Worm (Caenorhabditis elegans): ENCODE results near the gene C17H12.6.

The C17H12.6 gene

DNA sequence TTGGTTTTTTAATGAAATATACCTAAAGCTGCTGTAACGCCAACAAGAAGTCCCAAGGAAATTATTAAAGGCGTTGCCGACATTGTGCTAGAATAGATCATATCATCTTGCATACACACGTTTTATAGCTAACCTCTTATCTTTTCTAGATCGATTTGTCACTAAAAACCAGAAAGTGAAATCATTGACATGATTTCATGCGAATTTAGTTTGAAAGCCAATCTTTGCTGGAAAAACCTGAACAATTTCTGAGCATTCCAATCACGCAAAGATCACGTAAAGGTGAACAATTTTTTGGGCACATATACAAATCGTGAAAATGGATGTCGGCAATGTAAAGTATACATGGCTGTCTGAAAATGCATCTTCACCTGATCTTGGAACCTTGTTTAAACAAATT lies at the start of gene C17H12.6:
Gene C17H12.6 (minus strand): TSS at position 101 of the 400 bp plus-strand sequence.
- TF ChIP-seq T22C8.4 (GFP tag; IDR thresholded peaks at IDR 0.05), result no peak
- no peak for TF ChIP-seq ref-1 (GFP tag; conservative IDR thresholded peaks at IDR 0.05)

DNA sequence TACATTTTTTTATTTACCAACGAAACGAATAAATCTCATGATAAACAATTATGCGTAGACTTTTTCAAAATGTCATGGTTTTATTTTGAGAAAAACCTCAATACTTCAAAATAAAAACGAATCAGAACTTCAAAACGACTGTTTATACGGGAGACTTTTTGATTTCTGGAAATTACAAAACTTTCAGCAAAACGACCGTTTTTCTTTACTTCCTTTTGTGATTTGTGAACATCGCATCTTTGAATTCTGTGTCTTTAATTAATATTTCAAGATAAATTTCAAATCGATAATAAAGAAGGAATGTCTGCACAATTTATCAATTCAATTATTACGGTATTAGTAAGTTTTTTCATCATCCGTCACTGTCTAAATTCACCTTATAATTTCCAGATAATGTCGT lies 45.5 kb upstream of the C17H12.6 start, which contains the start of gene srx-20:
Gene srx-20 (plus strand): TSS at position 301 of the 400 bp plus-strand sequence.
- TF ChIP-seq ref-1 (GFP tag; conservative IDR thresholded peaks at IDR 0.05) (no peak), ztf-29 (GFP tag; IDR thresholded peaks at IDR 0.05) (no peak), tab-1 (GFP tag; IDR thresholded peaks at IDR 0.05) (no peak), cog-1 (tag; optimal IDR thresholded peaks at IDR 0.05) (no peak), klf-2 (GFP tag; conservative IDR thresholded peaks at IDR 0.05) (no peak), ztf-23 (GFP tag; IDR thresholded peaks at IDR 0.05) (no peak), med-1 (GFP tag; optimal IDR thresholded peaks at IDR 0.05; ENCODE audit: insufficient read depth) (no peak), T22C8.4 (GFP tag; IDR thresholded peaks at IDR 0.05) (no peak), flt-1 (GFP tag; IDR thresholded peaks at IDR 0.05) (no peak)

DNA sequence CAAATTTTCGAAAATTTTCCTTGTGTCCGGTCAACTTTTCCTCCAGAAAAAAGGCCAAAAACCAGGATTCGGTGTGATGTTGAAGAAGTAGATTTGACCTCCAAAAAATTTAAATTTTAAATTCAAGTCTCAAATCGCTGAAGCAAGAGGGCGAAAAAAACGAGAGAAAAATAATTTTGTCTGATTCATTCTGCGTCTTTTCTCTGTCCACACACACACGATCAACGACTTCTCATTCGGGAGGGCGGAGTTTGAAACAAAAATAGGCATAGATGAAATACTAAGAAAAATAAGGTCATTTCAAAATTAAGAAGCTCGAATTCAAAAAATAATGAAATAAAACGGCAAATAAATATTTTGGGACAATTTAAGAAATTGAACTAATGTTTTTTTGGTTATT lies 37.0 kb upstream of the C17H12.6 start, which contains the start of gene R13H7.2:
Gene R13H7.2 (minus strand): TSS at position 101 of the 400 bp plus-strand sequence.
- TF ChIP-seq flt-1 (GFP tag; IDR thresholded peaks at IDR 0.05) (no peak), klf-2 (GFP tag; conservative IDR thresholded peaks at IDR 0.05) (no peak), ztf-29 (GFP tag; IDR thresholded peaks at IDR 0.05) (no peak), cog-1 (tag; optimal IDR thresholded peaks at IDR 0.05) (no peak), ztf-23 (GFP tag; IDR thresholded peaks at IDR 0.05) (no peak), T22C8.4 (GFP tag; IDR thresholded peaks at IDR 0.05) (no peak)

DNA sequence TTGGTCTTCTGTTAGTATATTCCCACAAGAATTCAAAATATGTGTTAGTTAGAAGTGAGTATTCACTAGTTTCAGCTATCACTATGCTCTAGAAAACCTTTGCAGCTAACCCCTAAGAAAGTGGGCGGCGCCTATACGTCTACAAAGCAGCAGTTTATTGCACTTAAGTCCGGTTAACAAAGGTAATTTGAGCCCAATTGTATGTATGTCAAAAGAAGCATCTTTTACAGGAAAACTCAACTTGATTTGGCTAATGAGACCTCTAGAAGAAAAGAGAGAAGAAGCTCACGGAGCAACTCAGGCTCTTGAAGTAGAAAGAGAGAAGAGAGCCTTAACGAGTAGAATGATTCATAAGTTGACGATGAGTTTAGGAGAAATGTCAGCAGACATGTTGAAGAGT lies 30.4 kb upstream of the C17H12.6 start:
- TF ChIP-seq tab-1 (GFP tag; IDR thresholded peaks at IDR 0.05) (no peak), med-1 (GFP tag; optimal IDR thresholded peaks at IDR 0.05; ENCODE audit: insufficient read depth) (no peak), T22C8.4 (GFP tag; IDR thresholded peaks at IDR 0.05) (no peak), klf-2 (GFP tag; conservative IDR thresholded peaks at IDR 0.05) (no peak), cog-1 (tag; optimal IDR thresholded peaks at IDR 0.05) (no peak), ztf-29 (GFP tag; IDR thresholded peaks at IDR 0.05) (no peak), flt-1 (GFP tag; IDR thresholded peaks at IDR 0.05) (no peak), ztf-23 (GFP tag; IDR thresholded peaks at IDR 0.05) (no peak), ref-1 (GFP tag; conservative IDR thresholded peaks at IDR 0.05) (no peak)

DNA sequence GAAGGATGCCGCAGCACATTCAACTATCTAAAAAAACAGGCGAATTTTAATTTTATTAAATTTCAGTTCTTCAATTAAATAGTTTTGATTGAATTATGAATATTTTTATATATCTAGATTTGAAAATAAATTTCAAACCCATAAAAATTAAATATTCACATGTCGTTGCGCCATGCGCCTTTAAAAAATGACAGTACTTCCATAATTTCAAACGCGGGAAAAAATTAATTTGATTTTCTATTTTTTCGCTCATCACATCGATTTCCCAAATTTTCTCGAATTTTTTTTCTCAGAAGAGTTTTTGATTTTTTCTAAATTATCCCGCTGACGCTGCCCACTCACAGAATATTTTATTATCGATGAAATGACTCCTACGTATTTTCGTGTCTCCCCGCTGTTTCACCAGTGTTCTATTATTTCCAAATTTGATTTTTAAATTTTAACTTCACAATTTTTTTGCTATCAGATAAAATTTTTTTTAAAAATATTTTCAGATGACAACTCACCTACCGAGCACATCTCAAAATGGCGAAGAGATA lies 20.2 kb upstream of the C17H12.6 start, which contains the start of gene lip-1:
Gene lip-1 (plus strand): TSS at position 489 of the 539 bp plus-strand sequence.
- TF ChIP-seq med-1 (GFP tag; optimal IDR thresholded peaks at IDR 0.05; ENCODE audit: insufficient read depth), result no peak
- no peak for TF ChIP-seq tab-1 (GFP tag; IDR thresholded peaks at IDR 0.05)
- TF ChIP-seq klf-2 (GFP tag; conservative IDR thresholded peaks at IDR 0.05), result no peak
- TF ChIP-seq ztf-23 (GFP tag; IDR thresholded peaks at IDR 0.05), result no peak
- no peak for TF ChIP-seq ztf-29 (GFP tag; IDR thresholded peaks at IDR 0.05)
- TF ChIP-seq cog-1 (tag; optimal IDR thresholded peaks at IDR 0.05), result no peak
- TF ChIP-seq ref-1 (GFP tag; conservative IDR thresholded peaks at IDR 0.05), result no peak
- TF ChIP-seq flt-1 (GFP tag; IDR thresholded peaks at IDR 0.05), result no peak
- TF ChIP-seq T22C8.4 (GFP tag; IDR thresholded peaks at IDR 0.05), result no peak

DNA sequence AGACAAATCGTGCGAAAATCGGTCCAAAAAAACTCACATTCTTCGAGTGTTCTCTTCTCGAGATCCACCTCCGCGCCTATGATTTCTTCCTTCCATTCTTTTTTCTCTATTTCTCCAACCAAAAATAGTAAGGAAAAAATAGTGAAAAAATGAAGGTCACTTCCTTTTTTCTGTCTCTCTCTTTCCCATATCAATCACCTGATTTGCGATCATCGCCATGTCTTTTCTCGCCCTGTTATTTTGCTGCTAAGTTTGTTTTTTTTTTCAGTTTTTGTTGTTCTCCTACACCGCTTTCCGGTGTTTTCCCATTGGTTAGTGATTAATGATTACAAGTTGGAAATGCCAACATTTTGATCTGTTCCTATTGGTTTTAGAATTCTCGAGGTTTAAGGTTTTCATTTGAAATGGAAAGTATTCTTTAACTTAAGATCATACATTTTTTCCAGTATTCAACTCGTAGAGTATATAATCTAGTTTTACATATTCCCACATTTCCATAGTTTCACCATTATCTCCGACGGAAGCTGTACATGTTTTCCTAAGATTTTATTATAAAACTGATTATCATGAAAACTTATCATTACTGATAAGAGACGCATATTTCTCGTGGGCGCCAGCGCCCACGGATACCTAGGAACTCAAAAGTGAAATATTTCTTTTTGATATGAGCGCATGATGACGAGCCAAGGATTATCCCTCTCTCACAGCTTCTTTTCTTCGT lies 19.4 kb upstream of the C17H12.6 start:
- no peak for TF ChIP-seq T22C8.4 (GFP tag; IDR thresholded peaks at IDR 0.05)
- TF ChIP-seq cog-1 (tag; optimal IDR thresholded peaks at IDR 0.05), result no peak
- no peak for TF ChIP-seq med-1 (GFP tag; optimal IDR thresholded peaks at IDR 0.05; ENCODE audit: insufficient read depth)

DNA sequence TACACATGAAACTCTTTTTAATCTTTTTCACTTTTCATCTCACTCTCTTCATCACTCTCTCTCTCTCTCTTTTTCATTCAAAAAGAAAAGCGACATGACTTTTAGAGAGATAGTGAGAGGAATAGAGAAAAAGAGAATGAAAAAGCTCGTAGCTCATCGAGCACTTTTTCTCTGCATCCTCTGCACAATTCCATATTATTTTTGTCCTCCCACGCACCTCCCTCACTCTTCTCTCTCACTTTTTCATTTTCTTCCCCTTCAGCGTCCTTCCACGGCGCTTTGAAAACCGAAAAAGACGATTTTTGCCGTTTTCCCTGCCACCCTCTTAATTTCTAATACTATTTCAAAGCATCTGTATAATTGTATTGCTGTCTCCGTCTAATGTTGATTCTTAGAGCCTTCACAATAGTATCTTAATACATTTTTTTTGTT lies 16.8 kb upstream of the C17H12.6 start:
- TF ChIP-seq ref-1 (GFP tag; conservative IDR thresholded peaks at IDR 0.05) (no peak), T22C8.4 (GFP tag; IDR thresholded peaks at IDR 0.05) (no peak), cog-1 (tag; optimal IDR thresholded peaks at IDR 0.05) (no peak), klf-2 (GFP tag; conservative IDR thresholded peaks at IDR 0.05) (no peak)

DNA sequence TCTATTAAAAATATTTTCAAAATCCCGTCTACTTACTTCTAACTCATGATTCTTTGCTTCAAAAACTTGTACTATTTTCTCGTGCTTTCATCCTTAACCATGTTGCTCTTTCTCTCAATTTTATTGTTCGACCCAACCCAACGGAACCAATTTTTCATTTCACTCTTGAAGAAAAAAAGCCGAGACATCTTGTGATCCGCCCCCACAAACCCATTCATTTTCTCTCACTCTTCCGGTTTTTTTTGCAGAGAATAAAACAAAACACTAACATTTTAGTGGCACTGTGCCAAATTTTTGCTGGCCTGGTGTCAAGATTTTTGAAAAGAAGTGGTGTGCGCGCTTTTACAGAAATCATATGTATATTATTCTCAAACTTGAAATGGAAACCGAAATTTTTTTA lies 14.5 kb upstream of the C17H12.6 start:
- TF ChIP-seq ztf-29 (GFP tag; IDR thresholded peaks at IDR 0.05) (no peak), flt-1 (GFP tag; IDR thresholded peaks at IDR 0.05) (no peak), tab-1 (GFP tag; IDR thresholded peaks at IDR 0.05) (no peak), med-1 (GFP tag; optimal IDR thresholded peaks at IDR 0.05; ENCODE audit: insufficient read depth) (no peak), ztf-23 (GFP tag; IDR thresholded peaks at IDR 0.05) (no peak), cog-1 (tag; optimal IDR thresholded peaks at IDR 0.05) (no peak), ref-1 (GFP tag; conservative IDR thresholded peaks at IDR 0.05) (no peak), klf-2 (GFP tag; conservative IDR thresholded peaks at IDR 0.05) (no peak), T22C8.4 (GFP tag; IDR thresholded peaks at IDR 0.05) (no peak)

DNA sequence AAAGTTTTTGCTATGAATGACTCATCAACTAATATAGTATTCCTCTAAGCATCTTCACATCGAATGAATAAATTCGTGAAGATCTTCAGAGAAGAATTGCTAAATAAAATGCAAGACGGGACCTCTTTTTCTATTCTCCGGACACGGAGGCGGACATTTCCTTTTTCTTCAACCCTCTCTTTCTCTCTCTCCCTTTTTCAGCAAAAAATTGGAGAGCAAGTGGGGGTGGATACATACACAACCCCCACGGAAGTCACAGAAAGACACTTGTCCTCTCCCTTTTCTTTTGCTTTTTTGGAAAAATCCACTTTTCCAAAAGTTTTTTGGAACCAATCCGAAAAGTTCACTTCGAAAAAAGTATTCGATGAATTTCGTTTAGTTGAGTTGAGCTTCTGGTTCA lies 12.4 kb upstream of the C17H12.6 start:
- no peak for TF ChIP-seq ztf-23 (GFP tag; IDR thresholded peaks at IDR 0.05)
- TF ChIP-seq T22C8.4 (GFP tag; IDR thresholded peaks at IDR 0.05), result no peak
- no peak for TF ChIP-seq klf-2 (GFP tag; conservative IDR thresholded peaks at IDR 0.05)
- no peak for TF ChIP-seq med-1 (GFP tag; optimal IDR thresholded peaks at IDR 0.05; ENCODE audit: insufficient read depth)
- no peak for TF ChIP-seq cog-1 (tag; optimal IDR thresholded peaks at IDR 0.05)
- TF ChIP-seq flt-1 (GFP tag; IDR thresholded peaks at IDR 0.05), result no peak
- no peak for TF ChIP-seq tab-1 (GFP tag; IDR thresholded peaks at IDR 0.05)
- no peak for TF ChIP-seq ref-1 (GFP tag; conservative IDR thresholded peaks at IDR 0.05)
- TF ChIP-seq ztf-29 (GFP tag; IDR thresholded peaks at IDR 0.05), result no peak

DNA sequence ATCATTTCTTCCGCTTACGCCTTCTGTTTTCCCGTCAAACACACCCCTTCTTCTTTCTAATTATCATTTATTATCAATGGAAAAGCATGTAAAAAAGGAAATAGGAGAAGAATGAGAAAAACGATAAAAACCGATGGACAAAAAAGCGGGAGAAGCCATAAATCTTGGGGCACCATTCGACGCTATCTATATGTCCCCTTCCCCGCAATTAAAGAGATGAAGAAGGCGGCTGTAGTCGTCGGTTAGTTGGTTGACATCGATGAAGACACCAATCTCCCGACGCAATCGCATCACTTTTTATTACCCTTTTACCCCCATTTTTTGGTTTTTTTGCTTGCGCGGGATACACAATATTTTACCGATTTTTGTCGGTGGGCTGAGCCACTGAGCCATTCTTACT lies 11.3 kb upstream of the C17H12.6 start:
- TF ChIP-seq tab-1 (GFP tag; IDR thresholded peaks at IDR 0.05), result no peak
- TF ChIP-seq cog-1 (tag; optimal IDR thresholded peaks at IDR 0.05), result no peak
- no peak for TF ChIP-seq ref-1 (GFP tag; conservative IDR thresholded peaks at IDR 0.05)
- no peak for TF ChIP-seq ztf-29 (GFP tag; IDR thresholded peaks at IDR 0.05)
- no peak for TF ChIP-seq klf-2 (GFP tag; conservative IDR thresholded peaks at IDR 0.05)
- no peak for TF ChIP-seq med-1 (GFP tag; optimal IDR thresholded peaks at IDR 0.05; ENCODE audit: insufficient read depth)
- no peak for TF ChIP-seq flt-1 (GFP tag; IDR thresholded peaks at IDR 0.05)
- TF ChIP-seq ztf-23 (GFP tag; IDR thresholded peaks at IDR 0.05), result no peak
- no peak for TF ChIP-seq T22C8.4 (GFP tag; IDR thresholded peaks at IDR 0.05)
